Fruit fly (Drosophila melanogaster) Kc167 (cell line): ENCODE results near the gene CG34348.

Source experiments
- Myc ChIP-seq: fragments of >200 bp; optimal IDR thresholded peaks from 2 replicates; lab custom pipeline; 2017; ENCODE audit warnings: missing external identifiers
- Sin3A ChIP-seq: fragments of >200 bp; optimal IDR thresholded peaks from 2 replicates; lab custom pipeline; 2018; ENCODE audit warnings: missing external identifiers
- h ChIP-seq: fragments of >200 bp; optimal IDR thresholded peaks from 3 replicates; lab custom pipeline; 2018; ENCODE audit warnings: missing external identifiers
- insv ChIP-seq: fragments of >200 bp; optimal IDR thresholded peaks from 3 replicates; lab custom pipeline; 2018; ENCODE audit warnings: missing external identifiers
- psq ChIP-seq: fragments of >200 bp; optimal IDR thresholded peaks from 2 replicates; lab custom pipeline; 2017; ENCODE audit warnings: missing external identifiers
- ttk ChIP-seq: sonication (Bioruptor generic); optimal IDR thresholded peaks from 2 replicates; lab custom pipeline; 2017; ENCODE audit warnings: missing external identifiers

The CG34348 gene

DNA sequence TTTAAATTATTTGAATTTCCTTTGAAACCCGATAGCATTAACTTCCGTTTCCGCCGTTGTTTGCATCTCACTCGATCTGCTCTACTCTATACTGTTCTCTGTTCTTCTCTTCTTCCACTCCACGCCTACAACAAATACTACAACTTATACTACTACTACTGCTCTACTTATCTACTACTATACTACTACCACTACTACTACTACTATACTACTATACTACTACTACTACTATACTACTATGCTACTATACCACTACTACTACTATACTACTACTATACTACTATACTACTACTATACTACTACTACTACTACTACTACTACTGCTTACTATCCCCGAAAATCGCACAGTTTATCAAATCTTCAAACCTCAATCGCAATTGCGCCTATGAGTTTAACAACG lies 42.9 kb downstream of the CG34348 start:
- TF ChIP-seq insv (no peak), Sin3A (lab: Kevin White, UChicago) (no peak), h (lab: Kevin White, UChicago) (no peak), psq (no peak), ttk (no peak), Myc (no peak)

dm6 chrX:11383530-11383929 lies 43.9 kb downstream of the CG34348 start:
- no peak for TF ChIP-seq Sin3A (lab: Kevin White, UChicago)

dm6 chrX:11384023-11384444 lies 44.4 kb downstream of the CG34348 start:
- TF ChIP-seq insv (no peak), psq (no peak), h (lab: Kevin White, UChicago) (no peak), Myc (no peak), ttk (no peak), Sin3A (lab: Kevin White, UChicago) (no peak)

DNA sequence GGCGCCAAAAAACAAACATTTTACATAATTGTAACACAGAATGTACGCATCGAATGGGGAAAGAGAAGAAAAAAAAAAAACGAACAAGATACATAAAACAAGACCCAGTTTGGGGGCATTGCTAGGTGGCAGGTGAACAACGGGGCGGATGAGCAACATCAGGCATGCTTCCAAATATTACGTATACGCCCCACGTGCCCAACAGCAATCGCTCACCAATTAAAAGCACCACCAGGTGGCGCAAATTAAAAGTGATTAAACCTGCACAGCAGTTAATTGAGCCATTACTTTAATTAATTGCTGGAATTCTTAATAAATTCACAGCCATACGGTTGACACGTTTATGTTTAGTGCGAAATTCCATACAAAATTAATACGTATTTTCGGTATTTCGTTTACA lies 45.8 kb downstream of the CG34348 start:
- TF ChIP-seq psq: no peak
- TF ChIP-seq h (lab: Kevin White, UChicago): no peak
- no peak for TF ChIP-seq Myc
- no peak for TF ChIP-seq Sin3A (lab: Kevin White, UChicago)
- TF ChIP-seq insv: no peak
- no peak for TF ChIP-seq ttk

DNA sequence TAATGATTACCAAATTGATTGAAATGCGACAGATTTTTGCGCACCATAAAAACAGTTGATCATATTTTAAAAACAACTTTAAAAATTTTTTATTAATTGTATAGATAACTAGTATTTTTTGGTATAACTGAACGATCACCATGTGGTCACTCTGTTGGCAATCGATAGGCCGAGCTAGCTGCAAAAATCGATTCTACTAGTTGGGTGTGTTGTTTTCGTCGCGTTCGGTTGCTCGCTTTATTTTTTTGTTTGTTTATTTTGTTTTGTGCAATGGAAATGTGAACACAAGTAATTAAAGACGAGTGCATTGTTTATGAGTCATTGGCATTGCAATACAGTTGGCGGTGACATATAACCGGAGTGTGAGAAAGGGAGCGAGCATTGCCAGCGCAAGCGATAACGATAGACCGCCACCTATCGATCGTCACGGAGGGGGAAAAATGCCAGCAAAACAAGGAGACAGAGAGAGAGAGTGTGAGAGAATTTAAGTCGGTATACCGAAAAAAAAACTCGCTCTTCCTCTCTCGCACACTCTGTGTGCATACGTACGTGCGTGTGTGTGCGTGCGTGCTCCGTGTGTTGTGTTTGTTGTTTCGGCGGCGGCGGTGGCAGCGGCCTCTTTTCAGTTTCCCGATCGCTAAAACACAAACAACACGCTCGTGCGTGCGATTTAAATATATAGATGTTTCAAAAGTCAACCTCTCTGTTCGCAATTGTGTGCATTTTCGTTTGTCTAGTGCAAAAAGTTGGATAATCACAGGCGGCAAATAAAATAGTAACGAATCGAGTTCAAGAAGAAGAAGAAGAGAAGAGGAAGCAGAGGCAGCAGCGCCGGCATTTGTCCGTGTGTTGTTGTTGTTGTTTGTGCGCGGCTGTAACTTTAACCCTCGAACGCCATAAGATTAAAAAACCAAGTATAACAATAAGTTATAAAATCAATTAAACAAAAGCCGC lies 50.1 kb downstream of the CG34348 start:
- no peak for TF ChIP-seq h (lab: Kevin White, UChicago)
- TF ChIP-seq Myc: no peak

DNA sequence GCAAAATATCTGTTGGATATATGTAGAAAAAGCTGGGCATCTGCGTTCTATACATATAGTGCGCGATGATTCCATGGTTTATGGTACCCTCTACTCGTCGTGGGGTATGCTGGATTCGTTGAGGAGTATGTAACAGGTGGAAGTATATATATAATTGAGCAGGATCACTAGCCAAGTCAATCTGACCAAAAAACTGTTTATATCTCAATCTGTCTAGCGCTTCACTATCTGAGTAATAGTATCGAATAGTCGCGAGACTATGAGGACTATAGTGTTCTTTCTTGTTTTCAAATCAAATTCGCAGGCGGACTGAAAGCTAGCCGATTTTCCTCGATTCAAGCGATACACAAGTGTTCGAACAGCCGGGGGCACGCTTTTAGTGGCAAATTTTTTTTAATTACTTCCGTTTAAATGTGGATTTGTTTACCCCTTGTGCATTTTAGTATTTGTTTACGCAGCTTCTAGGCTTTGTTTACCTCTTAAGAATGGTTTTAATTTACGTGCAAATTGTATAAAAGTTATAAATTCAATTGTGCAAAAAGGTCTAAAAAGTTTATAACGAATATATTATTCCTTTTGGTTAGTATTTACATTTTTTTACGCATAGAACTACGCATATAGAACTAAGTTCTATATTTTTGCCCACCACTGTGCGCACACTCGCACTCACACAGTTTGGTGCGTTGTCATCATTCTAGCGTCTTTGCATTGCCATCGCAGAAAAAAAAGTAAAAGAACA lies 51.1 kb downstream of the CG34348 start:
- no peak for TF ChIP-seq Sin3A (lab: Kevin White, UChicago)
- no peak for TF ChIP-seq Myc
- TF ChIP-seq h (lab: Kevin White, UChicago): no peak
- TF ChIP-seq psq: no peak
- no peak for TF ChIP-seq insv
- TF ChIP-seq ttk: no peak

DNA sequence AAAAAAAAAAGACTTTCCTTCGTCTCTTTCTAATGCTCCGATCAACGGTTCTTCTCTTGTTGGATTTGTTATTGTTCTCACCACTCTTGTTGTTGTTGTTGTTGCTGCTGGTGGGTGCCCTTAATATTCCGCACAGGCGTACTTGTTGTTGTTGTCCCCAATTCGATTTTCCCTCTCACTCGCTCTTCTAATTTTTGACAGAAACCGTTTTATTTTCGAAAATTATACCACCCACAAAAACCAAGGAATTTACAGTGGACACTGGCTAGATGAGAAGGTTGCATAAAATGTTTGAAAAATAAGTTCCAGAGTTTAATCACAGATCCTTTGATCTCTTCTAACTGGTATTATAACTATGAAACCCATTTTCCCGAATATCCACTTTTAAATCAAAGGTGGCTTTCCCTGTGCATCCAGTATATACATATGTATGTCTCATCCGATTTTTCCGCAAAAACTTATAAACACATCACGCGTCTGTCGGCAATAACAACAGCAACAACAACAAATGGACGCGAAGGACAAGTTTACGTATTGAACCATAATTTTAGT lies 51.8 kb downstream of the CG34348 start:
- TF ChIP-seq insv: no peak
- TF ChIP-seq h (lab: Kevin White, UChicago): no peak
- TF ChIP-seq Myc: no peak
- TF ChIP-seq psq: no peak

DNA sequence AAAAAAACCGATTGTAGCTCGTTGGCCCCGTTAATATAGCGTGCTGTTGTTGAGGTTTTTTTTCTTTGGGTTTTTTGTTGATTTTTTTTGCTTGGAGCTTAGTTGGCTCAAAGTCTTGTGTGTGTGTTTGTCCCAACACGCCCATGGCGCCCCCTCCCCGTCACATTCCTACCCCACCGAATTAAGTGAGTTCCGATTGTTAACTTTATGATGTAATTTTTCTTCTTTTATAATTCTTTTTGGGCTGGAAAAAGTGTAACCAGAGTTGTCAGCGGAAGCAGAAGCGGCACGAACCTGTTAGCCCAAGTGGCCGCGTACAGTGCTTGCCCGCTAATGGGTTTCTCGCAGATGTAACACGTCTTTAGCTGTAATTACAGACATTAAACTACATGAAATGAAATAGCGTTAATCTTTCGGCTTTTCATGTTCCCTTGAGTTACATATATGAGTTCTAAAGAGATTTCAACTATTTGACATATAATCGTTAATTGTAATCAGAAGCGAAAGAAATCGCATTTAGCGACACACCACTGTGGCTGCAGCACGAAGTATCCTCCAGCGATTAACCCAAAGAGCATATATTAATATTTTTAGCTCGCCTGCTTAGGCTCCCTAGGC lies 53.4 kb downstream of the CG34348 start:
- TF ChIP-seq h (lab: Kevin White, UChicago) (no peak), Sin3A (lab: Kevin White, UChicago) (no peak), Myc (no peak), insv (no peak), ttk (no peak), psq (no peak)
